Fruit fly (Drosophila melanogaster) whole organism, pupa: Measurements from ENCODE around the gene CG7724.

ENCODE experiments used
- CG10348 ChIP-seq: fragments of 200-800 bp; sonication (Bioruptor generic); IDR thresholded peaks from 2 replicates; pipeline ENCODE4 v1.3.6; 2022; ENCODE audit warnings: missing biosample characterization, missing genetic modification characterization
- CG12605 ChIP-seq: fragments of 200-800 bp; sonication (Bioruptor generic); IDR thresholded peaks from 2 replicates; pipeline ENCODE4 v1.3.6; 2022; ENCODE audit warnings: missing biosample characterization, missing genetic modification characterization
- CG13204 ChIP-seq: fragments of 200-800 bp; sonication (Bioruptor generic); optimal IDR thresholded peaks from 2 replicates; lab custom pipeline; 2018; ENCODE audit warnings: missing biosample characterization, mild to moderate bottlenecking, missing genetic modification characterization, moderate library complexity
- CG14655 ChIP-seq: fragments of 200-800 bp; sonication (Bioruptor generic); optimal IDR thresholded peaks from 3 replicates; lab custom pipeline; 2017; ENCODE audit warnings: mild to moderate bottlenecking, missing biosample characterization, missing genetic modification reagents, missing genetic modification characterization
- CG15710 ChIP-seq: fragments of 200-800 bp; sonication (Bioruptor generic); optimal IDR thresholded peaks from 2 replicates; lab custom pipeline; 2018; ENCODE audit warnings: missing biosample characterization, mild to moderate bottlenecking, missing genetic modification characterization, moderate library complexity
- CG17806 ChIP-seq: fragments of 200-800 bp; sonication (Bioruptor generic); optimal IDR thresholded peaks from 2 replicates; lab custom pipeline; 2018; ENCODE audit warnings: missing biosample characterization, mild to moderate bottlenecking, missing genetic modification characterization, moderate library complexity
- CG32121 ChIP-seq: fragments of 200-800 bp; sonication (Bioruptor generic); IDR thresholded peaks from 2 replicates; pipeline ENCODE4 v1.3.6; 2022; ENCODE audit warnings: missing biosample characterization, missing genetic modification characterization
- CG34367 ChIP-seq: fragments of 200-800 bp; sonication (Bioruptor generic); optimal IDR thresholded peaks from 2 replicates; lab custom pipeline; 2018; ENCODE audit warnings: missing biosample characterization, mild to moderate bottlenecking, missing genetic modification characterization
- CG4496 ChIP-seq: fragments of 200-800 bp; sonication (Bioruptor generic); IDR thresholded peaks from 3 replicates; pipeline ENCODE4 v1.3.6; 2022; ENCODE audit warnings: missing biosample characterization, missing genetic modification characterization
- CG8159 ChIP-seq: fragments of 200-800 bp; sonication (Bioruptor generic); optimal IDR thresholded peaks from 3 replicates; lab custom pipeline; 2018; ENCODE audit warnings: missing biosample characterization, mild to moderate bottlenecking, missing genetic modification characterization, moderate library complexity
- CG8301 ChIP-seq: fragments of 200-800 bp; sonication (Bioruptor generic); optimal IDR thresholded peaks from 2 replicates; lab custom pipeline; 2018; ENCODE audit warnings: missing biosample characterization, mild to moderate bottlenecking, missing genetic modification characterization
- CG9948 ChIP-seq: fragments of 200-800 bp; sonication (Bioruptor generic); optimal IDR thresholded peaks from 2 replicates; lab custom pipeline; 2018; ENCODE audit warnings: missing biosample characterization, mild to moderate bottlenecking, missing genetic modification characterization, moderate library complexity
- D1 ChIP-seq: fragments of 200-800 bp; sonication (Bioruptor generic); optimal IDR thresholded peaks from 2 replicates; lab custom pipeline; 2018; ENCODE audit warnings: missing biosample characterization, mild to moderate bottlenecking, missing genetic modification characterization, moderate library complexity
- EcR ChIP-seq: fragments of 200-800 bp; sonication (Bioruptor generic); optimal IDR thresholded peaks from 3 replicates; lab custom pipeline; 2019; ENCODE audit warnings: missing biosample characterization, missing genetic modification characterization, mild to moderate bottlenecking, moderate library complexity, missing genetic modification reagents
- Ets98B ChIP-seq: fragments of 200-800 bp; sonication (Bioruptor generic); IDR thresholded peaks from 2 replicates; pipeline ENCODE4 v1.3.6; 2022; ENCODE audit warnings: missing biosample characterization, missing genetic modification characterization
- Pif1A ChIP-seq: fragments of 200-800 bp; sonication (Bioruptor generic); optimal IDR thresholded peaks from 3 replicates; lab custom pipeline; 2016; ENCODE audit warnings: missing biosample characterization, missing genetic modification characterization
- Pif1B ChIP-seq: fragments of 200-800 bp; sonication (Bioruptor generic); optimal IDR thresholded peaks from 3 replicates; lab custom pipeline; 2016; ENCODE audit warnings: missing biosample characterization, missing genetic modification characterization
- Snoo ChIP-seq: fragments of 200-800 bp; sonication (Bioruptor generic); optimal IDR thresholded peaks from 3 replicates; lab custom pipeline; 2017; ENCODE audit warnings: missing biosample characterization, mild to moderate bottlenecking, missing genetic modification characterization, inconsistent platforms
- fd96Ca ChIP-seq: fragments of 200-800 bp; sonication (Bioruptor generic); IDR thresholded peaks from 3 replicates; pipeline ENCODE4 v1.3.6; 2022; ENCODE audit warnings: missing biosample characterization, missing genetic modification characterization
- gl ChIP-seq: fragments of 200-800 bp; sonication (Bioruptor generic); optimal IDR thresholded peaks from 2 replicates; lab custom pipeline; 2018; ENCODE audit warnings: missing biosample characterization, mild to moderate bottlenecking, missing genetic modification characterization
- rn ChIP-seq: fragments of 200-800 bp; sonication (Bioruptor generic); IDR thresholded peaks from 2 replicates; pipeline ENCODE4 v1.3.6; 2022; ENCODE audit warnings: missing biosample characterization, missing genetic modification characterization

CG7724 gene

dm6 chr3L:17047811-17048239 lies 7.6 kb upstream of the CG7724 start:
- 0 out of 2 replicates have a peak, but pooled peaks have one; percentile 23 for TF ChIP-seq Ets98B (GFP tag; lab: Robert Waterston, UW)
- TF ChIP-seq Pif1B (GFP tag; lab: Kevin White, UChicago), result no peak
- TF ChIP-seq CG13204 (GFP tag; lab: Kevin White, UChicago), result no peak
- TF ChIP-seq EcR, result no peak
- no peak for TF ChIP-seq fd96Ca (GFP tag; lab: Robert Waterston, UW)
- no peak for TF ChIP-seq Snoo (tag; lab: Kevin White, UChicago)
- TF ChIP-seq D1, result no peak
- no peak for TF ChIP-seq rn (GFP tag; lab: Robert Waterston, UW)
- no peak for TF ChIP-seq CG17806
- TF ChIP-seq CG8159 (tag; lab: Kevin White, UChicago), result no peak
- TF ChIP-seq CG32121 (GFP tag; lab: Robert Waterston, UW), result no peak
- no peak for TF ChIP-seq CG15710 (tag; lab: Kevin White, UChicago)
- no peak for TF ChIP-seq CG34367 (tag; lab: Kevin White, UChicago)
- no peak for TF ChIP-seq CG9948 (tag; lab: Kevin White, UChicago)
- no peak for TF ChIP-seq gl (tag; lab: Kevin White, UChicago)
- no peak for TF ChIP-seq CG8301 (tag; lab: Kevin White, UChicago)
- TF ChIP-seq Pif1A (GFP tag; lab: Kevin White, UChicago), result no peak
- TF ChIP-seq CG10348 (GFP tag; lab: Robert Waterston, UW), result no peak
- peak; percentile 39; the same call in 1 of the 2 replicates for TF ChIP-seq CG12605 (GFP tag; lab: Robert Waterston, UW)
- TF ChIP-seq CG4496 (GFP tag; lab: Robert Waterston, UW), result 0 out of 3 replicates have a peak, but pooled peaks have one; percentile 51
- TF ChIP-seq CG14655 (GFP tag; lab: Kevin White, UChicago), result peak; percentile 30

dm6 chr3L:17049314-17049713 lies 6.1 kb upstream of the CG7724 start, which contains the start of gene rogdi:
TSS of gene rogdi (plus strand) at chr3L:17049512.
- TF ChIP-seq rn (GFP tag; lab: Robert Waterston, UW), result no peak
- no peak for TF ChIP-seq CG34367 (tag; lab: Kevin White, UChicago)
- TF ChIP-seq CG4496 (GFP tag; lab: Robert Waterston, UW), result no peak
- no peak for TF ChIP-seq D1
- no peak for TF ChIP-seq CG17806
- TF ChIP-seq Snoo (tag; lab: Kevin White, UChicago), result no peak
- TF ChIP-seq gl (tag; lab: Kevin White, UChicago), result no peak
- TF ChIP-seq CG15710 (tag; lab: Kevin White, UChicago), result no peak
- no peak for TF ChIP-seq EcR
- TF ChIP-seq CG13204 (GFP tag; lab: Kevin White, UChicago), result no peak
- no peak for TF ChIP-seq CG8301 (tag; lab: Kevin White, UChicago)
- TF ChIP-seq CG14655 (GFP tag; lab: Kevin White, UChicago), result no peak
- TF ChIP-seq Ets98B (GFP tag; lab: Robert Waterston, UW), result no peak
- TF ChIP-seq CG32121 (GFP tag; lab: Robert Waterston, UW), result no peak
- TF ChIP-seq, all 21 proteins: peak for 0

dm6 chr3L:17049912-17050345 lies 5.5 kb upstream of the CG7724 start:
- no peak for TF ChIP-seq EcR

DNA sequence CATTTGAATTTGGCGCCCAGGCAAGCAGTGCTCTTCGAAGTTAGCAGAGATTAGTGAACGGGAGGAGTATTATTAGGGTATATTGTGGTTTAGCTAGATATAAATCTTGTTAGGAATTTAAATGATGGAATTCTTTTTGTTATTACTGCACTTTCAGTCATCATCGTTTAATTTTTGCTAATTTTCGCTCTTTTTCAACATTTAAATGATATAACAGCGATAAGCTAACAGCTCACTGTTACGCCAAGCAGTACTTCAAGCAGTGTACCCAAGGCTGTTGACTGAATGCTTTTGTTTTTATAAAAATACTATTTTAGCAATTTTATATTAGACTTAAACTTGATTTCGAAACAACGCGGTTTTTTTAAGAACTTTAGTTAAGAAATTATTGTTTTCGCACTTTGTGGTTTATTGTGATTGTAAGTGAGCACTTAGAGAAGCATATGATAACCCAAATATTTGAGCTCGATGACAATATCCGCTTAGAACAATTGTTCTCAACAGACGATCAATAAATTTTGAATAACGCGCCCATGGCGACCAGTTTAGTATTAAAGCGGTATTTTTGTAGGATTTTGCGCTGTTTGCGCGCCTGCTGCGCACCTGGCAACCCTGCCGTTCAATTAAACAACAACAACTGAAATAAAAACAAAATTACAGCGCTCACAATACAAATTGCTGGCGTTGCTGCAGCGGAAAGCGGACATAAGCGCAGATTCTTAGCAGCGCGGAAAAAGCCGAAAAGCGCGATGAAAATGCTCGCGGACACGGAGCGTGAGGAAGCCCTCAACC lies 4.6 kb upstream of the CG7724 start:
- TF ChIP-seq CG13204 (GFP tag; lab: Kevin White, UChicago), result no peak
- TF ChIP-seq Ets98B (GFP tag; lab: Robert Waterston, UW), result 0 out of 2 replicates have a peak, but pooled peaks have one; percentile 6

DNA sequence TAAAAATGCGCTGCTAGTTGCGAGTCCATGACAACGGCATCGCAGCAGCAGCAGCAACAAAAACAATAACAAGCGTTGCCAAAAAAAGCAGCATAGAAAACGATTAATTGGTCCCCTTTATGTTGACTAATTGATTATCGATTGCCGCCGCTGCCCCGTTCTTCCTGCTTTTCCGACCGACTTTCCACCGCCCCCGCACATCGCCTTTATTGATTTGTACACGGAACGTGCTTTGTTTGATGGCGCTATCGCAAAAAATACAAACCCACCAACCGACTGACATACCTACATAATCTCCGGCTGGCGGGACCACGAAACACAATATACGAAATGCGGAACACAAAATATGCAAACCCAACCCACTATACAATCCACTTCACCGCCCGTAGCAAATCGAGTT lies 3.9 kb upstream of the CG7724 start:
- no peak for TF ChIP-seq CG10348 (GFP tag; lab: Robert Waterston, UW)
- no peak for TF ChIP-seq CG4496 (GFP tag; lab: Robert Waterston, UW)
- no peak for TF ChIP-seq CG34367 (tag; lab: Kevin White, UChicago)

DNA sequence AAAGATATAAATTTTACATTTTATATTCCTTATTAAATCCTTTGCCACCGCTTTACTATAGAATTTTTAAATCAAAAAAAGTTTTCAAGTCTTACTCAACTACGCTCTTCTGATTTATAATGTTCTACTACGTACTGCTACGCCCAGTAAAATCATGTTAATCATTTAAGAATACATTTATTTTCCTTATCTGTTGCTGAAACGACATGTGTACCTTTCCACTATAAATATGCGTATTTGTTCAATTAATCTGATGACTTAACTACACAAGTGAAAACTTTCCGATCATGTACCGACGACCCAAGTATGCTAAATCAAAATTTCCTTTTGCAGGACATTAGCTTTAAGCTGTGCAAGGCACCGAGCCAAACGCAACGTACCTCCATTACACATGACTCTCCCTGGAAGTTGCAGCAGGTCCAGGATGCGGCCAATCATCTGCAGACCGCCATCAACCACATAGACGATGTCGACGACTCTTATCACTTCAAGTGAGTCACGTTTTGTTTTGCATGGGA lies 3.0 kb upstream of the CG7724 start:
- TF ChIP-seq EcR (peak; percentile 37), gl (tag; lab: Kevin White, UChicago) (peak; percentile 22), CG9948 (tag; lab: Kevin White, UChicago) (no peak), CG12605 (GFP tag; lab: Robert Waterston, UW) (no peak), CG10348 (GFP tag; lab: Robert Waterston, UW) (no peak), CG14655 (GFP tag; lab: Kevin White, UChicago) (no peak), CG8159 (tag; lab: Kevin White, UChicago) (peak; percentile 1), Pif1B (GFP tag; lab: Kevin White, UChicago) (no peak), CG8301 (tag; lab: Kevin White, UChicago) (no peak)
- TF ChIP-seq, all 21 proteins: peak for 3
